Worm (Caenorhabditis elegans) whole organism, late embryonic: Measurements from ENCODE around the gene K10G6.5.

Source experiments
- ceh-22 ChIP-seq: sonication (generic microtip); optimal IDR thresholded peaks from 2 replicates; lab custom pipeline; 2017; ENCODE audit warnings: missing biosample characterization, missing genetic modification characterization
- dmd-4 ChIP-seq: sonication (generic microtip); optimal IDR thresholded peaks from 2 replicates; lab custom pipeline; 2016; ENCODE audit warnings: borderline replicate concordance, missing genetic modification characterization, missing compliant biosample characterization
- dve-1 ChIP-seq: sonication (generic microtip); optimal IDR thresholded peaks from 2 replicates; lab custom pipeline; 2017; ENCODE audit warnings: antibody characterized with exemption, mild to moderate bottlenecking, missing genetic modification characterization, missing compliant biosample characterization
- fkh-6 ChIP-seq: sonication (generic microtip); optimal IDR thresholded peaks from 2 replicates; lab custom pipeline; 2016; ENCODE audit warnings: missing genetic modification characterization, missing compliant biosample characterization
- hlh-30 ChIP-seq: sonication (generic microtip); optimal IDR thresholded peaks from 2 replicates; lab custom pipeline; 2017; ENCODE audit warnings: antibody characterized with exemption, missing genetic modification characterization, missing compliant biosample characterization; ENCODE audit not compliant: insufficient read depth
- lin-11 ChIP-seq: fragments of 200-800 bp; sonication (Bioruptor generic); optimal IDR thresholded peaks from 2 replicates; lab custom pipeline; 2018; ENCODE audit warnings: mild to moderate bottlenecking, missing genetic modification characterization, missing compliant biosample characterization
- pag-3 ChIP-seq: sonication (generic microtip); optimal IDR thresholded peaks from 2 replicates; lab custom pipeline; 2016; ENCODE audit warnings: missing compliant biosample characterization, missing genetic modification characterization, borderline replicate concordance
- pat-9 ChIP-seq: fragments of 200-800 bp; sonication (Bioruptor generic); optimal IDR thresholded peaks from 2 replicates; lab custom pipeline; 2018; ENCODE audit warnings: mild to moderate bottlenecking, missing genetic modification characterization, moderate library complexity, missing compliant biosample characterization
- pha-4 ChIP-seq: fragments of 150-350 bp; optimal IDR thresholded peaks from 2 replicates; lab custom pipeline; 2018; ENCODE audit warnings: missing biosample characterization, missing genetic modification reagents, missing genetic modification characterization
- rnt-1 ChIP-seq: sonication (generic microtip); optimal IDR thresholded peaks from 2 replicates; lab custom pipeline; 2016; ENCODE audit warnings: missing genetic modification characterization, missing compliant biosample characterization
- unc-42 ChIP-seq: sonication (generic microtip); optimal IDR thresholded peaks from 2 replicates; lab custom pipeline; 2016; ENCODE audit warnings: missing genotype, missing genetic modification characterization, missing compliant biosample characterization
- zip-5 ChIP-seq: sonication (generic microtip); optimal IDR thresholded peaks from 2 replicates; lab custom pipeline; 2016; ENCODE audit warnings: missing genetic modification characterization, missing compliant biosample characterization

DNA sequence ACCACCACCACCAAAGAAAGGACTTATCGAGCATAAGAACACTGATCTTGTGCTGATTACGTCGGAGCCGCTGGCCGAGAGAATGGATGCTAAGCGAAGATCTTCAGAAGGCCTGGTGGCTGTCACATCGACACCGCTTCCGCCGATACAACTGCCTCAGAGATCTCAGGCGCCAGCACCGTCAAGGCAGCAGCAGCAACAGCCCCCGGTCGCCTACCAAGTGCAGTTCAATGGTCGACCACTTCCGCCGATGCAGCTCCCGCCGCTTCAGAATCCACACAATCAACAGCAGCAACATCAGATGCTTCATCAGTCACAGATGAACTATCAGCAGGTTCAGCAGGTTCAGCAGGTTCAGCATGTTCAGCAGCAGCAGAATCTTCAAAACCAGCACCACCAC is 20.0 kb upstream of the K10G6.5 start:
- no peak for TF ChIP-seq lin-11 (tag; lab: Kevin White, UChicago)
- TF ChIP-seq pha-4: no peak
- no peak for TF ChIP-seq hlh-30
- no peak for TF ChIP-seq ceh-22 (tag; lab: Kevin White, UChicago)
- TF ChIP-seq pag-3: no peak
- TF ChIP-seq dmd-4 (tag; lab: Kevin White, UChicago): no peak
- TF ChIP-seq pat-9 (tag; lab: Kevin White, UChicago): no peak
- no peak for TF ChIP-seq fkh-6 (tag; lab: Kevin White, UChicago)
- no peak for TF ChIP-seq zip-5 (tag; lab: Kevin White, UChicago)
- TF ChIP-seq rnt-1: no peak
- TF ChIP-seq dve-1 (tag; lab: Kevin White, UChicago): no peak
- no peak for TF ChIP-seq unc-42 (tag; lab: Kevin White, UChicago)
